Fruit fly (Drosophila melanogaster) whole organism, pupa: ENCODE data around the gene Pgant2.
"Not testable (repeated sequence)": the region's sequence is repeated elsewhere in the genome, so short reads cannot be mapped to it uniquely, and the experiment has no call there.

Experiments used
- CG10348 ChIP-seq: fragments of 200-800 bp; sonication (Bioruptor generic); IDR thresholded peaks from 2 replicates; pipeline ENCODE4 v1.3.6; 2022; ENCODE audit warnings: missing biosample characterization, missing genetic modification characterization
- CG12605 ChIP-seq: fragments of 200-800 bp; sonication (Bioruptor generic); IDR thresholded peaks from 2 replicates; pipeline ENCODE4 v1.3.6; 2022; ENCODE audit warnings: missing biosample characterization, missing genetic modification characterization
- CG13204 ChIP-seq: fragments of 200-800 bp; sonication (Bioruptor generic); optimal IDR thresholded peaks from 2 replicates; lab custom pipeline; 2018; ENCODE audit warnings: missing biosample characterization, mild to moderate bottlenecking, missing genetic modification characterization, moderate library complexity
- CG14655 ChIP-seq: fragments of 200-800 bp; sonication (Bioruptor generic); optimal IDR thresholded peaks from 3 replicates; lab custom pipeline; 2017; ENCODE audit warnings: mild to moderate bottlenecking, missing biosample characterization, missing genetic modification reagents, missing genetic modification characterization
- CG15710 ChIP-seq: fragments of 200-800 bp; sonication (Bioruptor generic); optimal IDR thresholded peaks from 2 replicates; lab custom pipeline; 2018; ENCODE audit warnings: missing biosample characterization, mild to moderate bottlenecking, missing genetic modification characterization, moderate library complexity
- CG17806 ChIP-seq: fragments of 200-800 bp; sonication (Bioruptor generic); optimal IDR thresholded peaks from 2 replicates; lab custom pipeline; 2018; ENCODE audit warnings: missing biosample characterization, mild to moderate bottlenecking, missing genetic modification characterization, moderate library complexity
- CG32121 ChIP-seq: fragments of 200-800 bp; sonication (Bioruptor generic); IDR thresholded peaks from 2 replicates; pipeline ENCODE4 v1.3.6; 2022; ENCODE audit warnings: missing biosample characterization, missing genetic modification characterization
- CG34367 ChIP-seq: fragments of 200-800 bp; sonication (Bioruptor generic); optimal IDR thresholded peaks from 2 replicates; lab custom pipeline; 2018; ENCODE audit warnings: missing biosample characterization, mild to moderate bottlenecking, missing genetic modification characterization
- CG4496 ChIP-seq: fragments of 200-800 bp; sonication (Bioruptor generic); IDR thresholded peaks from 3 replicates; pipeline ENCODE4 v1.3.6; 2022; ENCODE audit warnings: missing biosample characterization, missing genetic modification characterization
- CG8159 ChIP-seq: fragments of 200-800 bp; sonication (Bioruptor generic); optimal IDR thresholded peaks from 3 replicates; lab custom pipeline; 2018; ENCODE audit warnings: missing biosample characterization, mild to moderate bottlenecking, missing genetic modification characterization, moderate library complexity
- CG8301 ChIP-seq: fragments of 200-800 bp; sonication (Bioruptor generic); optimal IDR thresholded peaks from 2 replicates; lab custom pipeline; 2018; ENCODE audit warnings: missing biosample characterization, mild to moderate bottlenecking, missing genetic modification characterization
- CG9948 ChIP-seq: fragments of 200-800 bp; sonication (Bioruptor generic); optimal IDR thresholded peaks from 2 replicates; lab custom pipeline; 2018; ENCODE audit warnings: missing biosample characterization, mild to moderate bottlenecking, missing genetic modification characterization, moderate library complexity
- D1 ChIP-seq: fragments of 200-800 bp; sonication (Bioruptor generic); optimal IDR thresholded peaks from 2 replicates; lab custom pipeline; 2018; ENCODE audit warnings: missing biosample characterization, mild to moderate bottlenecking, missing genetic modification characterization, moderate library complexity
- EcR ChIP-seq: fragments of 200-800 bp; sonication (Bioruptor generic); optimal IDR thresholded peaks from 3 replicates; lab custom pipeline; 2019; ENCODE audit warnings: missing biosample characterization, missing genetic modification characterization, mild to moderate bottlenecking, moderate library complexity, missing genetic modification reagents
- Ets98B ChIP-seq: fragments of 200-800 bp; sonication (Bioruptor generic); IDR thresholded peaks from 2 replicates; pipeline ENCODE4 v1.3.6; 2022; ENCODE audit warnings: missing biosample characterization, missing genetic modification characterization
- Pif1A ChIP-seq: fragments of 200-800 bp; sonication (Bioruptor generic); optimal IDR thresholded peaks from 3 replicates; lab custom pipeline; 2016; ENCODE audit warnings: missing biosample characterization, missing genetic modification characterization
- Pif1B ChIP-seq: fragments of 200-800 bp; sonication (Bioruptor generic); optimal IDR thresholded peaks from 3 replicates; lab custom pipeline; 2016; ENCODE audit warnings: missing biosample characterization, missing genetic modification characterization
- Snoo ChIP-seq: fragments of 200-800 bp; sonication (Bioruptor generic); optimal IDR thresholded peaks from 3 replicates; lab custom pipeline; 2017; ENCODE audit warnings: missing biosample characterization, mild to moderate bottlenecking, missing genetic modification characterization, inconsistent platforms
- fd96Ca ChIP-seq: fragments of 200-800 bp; sonication (Bioruptor generic); IDR thresholded peaks from 3 replicates; pipeline ENCODE4 v1.3.6; 2022; ENCODE audit warnings: missing biosample characterization, missing genetic modification characterization
- gl ChIP-seq: fragments of 200-800 bp; sonication (Bioruptor generic); optimal IDR thresholded peaks from 2 replicates; lab custom pipeline; 2018; ENCODE audit warnings: missing biosample characterization, mild to moderate bottlenecking, missing genetic modification characterization
- rn ChIP-seq: fragments of 200-800 bp; sonication (Bioruptor generic); IDR thresholded peaks from 2 replicates; pipeline ENCODE4 v1.3.6; 2022; ENCODE audit warnings: missing biosample characterization, missing genetic modification characterization

Pgant2 gene

DNA sequence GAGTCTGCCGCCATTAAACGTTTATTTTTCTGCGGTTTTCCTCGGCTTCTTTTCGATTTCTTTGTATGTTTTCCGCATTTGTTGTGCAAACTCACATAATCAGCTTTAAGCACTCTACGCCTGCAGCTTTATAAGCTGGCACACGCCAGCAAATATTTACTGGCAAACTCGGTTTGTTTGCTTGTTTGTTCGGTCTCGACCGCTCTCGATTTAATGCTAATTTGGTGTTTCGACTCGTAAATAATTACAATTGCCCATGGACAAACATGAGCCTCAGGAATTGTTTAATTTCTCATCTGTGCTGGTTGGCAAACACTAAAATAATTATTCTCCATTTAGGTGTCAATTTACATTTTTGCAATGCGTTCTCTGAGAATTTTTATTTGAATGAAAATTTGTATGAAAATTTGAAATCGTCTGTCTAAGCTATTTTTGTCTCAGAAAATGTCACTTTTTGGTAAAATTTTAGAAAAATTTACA, 28.9 kb downstream of the Pgant2 start, which contains the start of gene CG34175:
Gene CG34175 (plus strand): TSS at position 430 of the 480 bp plus-strand sequence.
- no peak for TF ChIP-seq rn (GFP tag; lab: Robert Waterston, UW)
- TF ChIP-seq CG10348 (GFP tag; lab: Robert Waterston, UW): no peak
- TF ChIP-seq EcR (GFP tag; lab: Kevin White, UChicago): no peak
- TF ChIP-seq Snoo (tag; lab: Kevin White, UChicago): no peak
- TF ChIP-seq CG9948 (tag; lab: Kevin White, UChicago): no peak
- TF ChIP-seq Pif1A (GFP tag; lab: Kevin White, UChicago): no peak
- no peak for TF ChIP-seq D1 (tag; lab: Kevin White, UChicago)
- TF ChIP-seq CG4496 (GFP tag; lab: Robert Waterston, UW): no peak
- TF ChIP-seq CG15710 (tag; lab: Kevin White, UChicago): no peak
- TF ChIP-seq CG32121 (GFP tag; lab: Robert Waterston, UW): no peak
- TF ChIP-seq CG8301: no peak
- no peak for TF ChIP-seq CG34367 (tag; lab: Kevin White, UChicago)
- TF ChIP-seq CG14655: no peak
- no peak for TF ChIP-seq Ets98B (GFP tag; lab: Robert Waterston, UW)
- no peak for TF ChIP-seq Pif1B (GFP tag; lab: Kevin White, UChicago)
- no peak for TF ChIP-seq fd96Ca
- no peak for TF ChIP-seq CG8159 (tag; lab: Kevin White, UChicago)
- no peak for TF ChIP-seq CG12605
- no peak for TF ChIP-seq CG13204 (GFP tag; lab: Kevin White, UChicago)
- no peak for TF ChIP-seq gl (tag; lab: Kevin White, UChicago)

DNA sequence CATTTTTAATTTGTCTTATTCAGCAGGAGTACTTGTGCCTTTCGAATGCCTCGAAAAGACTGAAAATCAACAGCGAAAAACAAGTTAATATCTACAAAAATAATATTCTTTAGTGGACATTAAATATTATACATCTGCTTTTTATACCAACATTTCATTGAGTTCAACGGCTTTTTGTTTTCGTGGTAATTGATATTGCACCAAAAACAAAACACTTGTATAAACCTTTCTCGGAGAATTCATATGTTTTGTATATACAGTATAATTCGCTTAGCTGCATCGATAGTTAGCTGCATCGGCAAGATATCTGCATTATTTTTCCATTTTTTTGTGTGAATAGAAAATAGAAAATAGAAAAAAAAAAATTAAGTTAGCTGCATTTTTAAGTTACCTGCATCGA, 38.1 kb downstream of the Pgant2 start, which contains the start of gene CG42460:
Gene CG42460 (minus strand): TSS at position 101 of the 400 bp plus-strand sequence.
- TF ChIP-seq CG4496 (GFP tag; lab: Robert Waterston, UW); Ets98B (GFP tag; lab: Robert Waterston, UW); CG14655: not testable (repeated sequence)

DNA sequence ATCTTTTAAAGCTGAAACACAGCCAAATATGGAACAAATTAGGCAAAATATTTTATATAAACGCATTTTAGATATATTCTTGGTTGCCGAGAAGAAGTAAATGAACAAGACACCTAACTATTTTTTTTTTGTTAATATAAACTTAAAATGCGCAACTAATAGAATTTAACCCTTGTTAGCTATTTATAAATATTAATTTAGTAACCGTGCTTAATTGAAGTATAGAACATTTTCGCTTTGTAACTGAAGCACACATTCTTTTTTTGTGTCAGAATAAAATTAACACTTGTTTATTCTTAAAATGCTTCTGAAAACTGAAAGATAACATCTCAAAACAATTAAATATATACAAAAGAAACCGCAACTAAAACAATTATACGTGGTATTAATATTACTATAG, 38.9 kb downstream of the Pgant2 start, which contains the start of gene Sfp23F:
Gene Sfp23F (minus strand): TSS at position 101 of the 400 bp plus-strand sequence.
- TF ChIP-seq CG12605 (no peak), CG15710 (tag; lab: Kevin White, UChicago) (no peak), CG4496 (GFP tag; lab: Robert Waterston, UW) (no peak), D1 (tag; lab: Kevin White, UChicago) (no peak), Ets98B (GFP tag; lab: Robert Waterston, UW) (no peak), CG17806 (no peak), fd96Ca (no peak), CG9948 (tag; lab: Kevin White, UChicago) (no peak)

DNA sequence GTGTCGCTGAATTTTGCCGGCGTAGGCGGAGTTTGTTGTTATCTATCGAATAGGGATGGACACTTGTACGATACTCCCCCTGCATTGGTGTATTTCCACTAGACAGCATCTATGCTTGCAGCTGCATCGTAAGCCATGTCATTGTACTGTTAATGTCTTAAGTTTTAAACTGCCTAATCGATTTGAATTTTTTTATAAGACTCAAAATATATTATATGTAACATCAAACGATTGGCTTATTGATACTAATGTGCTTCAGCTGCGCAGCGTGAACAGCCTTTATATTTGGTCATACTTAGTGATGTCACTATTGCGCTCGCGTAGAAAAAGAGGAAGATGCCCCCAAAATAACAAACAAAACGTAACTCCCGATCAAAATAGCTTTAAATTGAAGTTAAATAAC, 49.8 kb downstream of the Pgant2 start, which contains the start of the genes CG9662 and Ptpa:
Gene CG9662 (minus strand): TSS at position 54 of the 403 bp plus-strand sequence.
Gene Ptpa (plus strand): TSS at position 319 of the 403 bp plus-strand sequence.
- TF ChIP-seq rn (GFP tag; lab: Robert Waterston, UW): peak; percentile 62
- peak; percentile 56; the same call in 1 of the 2 replicates for TF ChIP-seq CG32121 (GFP tag; lab: Robert Waterston, UW)
- TF ChIP-seq CG10348 (GFP tag; lab: Robert Waterston, UW): 0 out of 2 replicates have a peak, but pooled peaks have one; percentile 14
- no peak for TF ChIP-seq EcR (GFP tag; lab: Kevin White, UChicago)
- peak; percentile 35 for TF ChIP-seq CG34367 (tag; lab: Kevin White, UChicago)
- TF ChIP-seq fd96Ca: peak; percentile 76
- peak; percentile 54 for TF ChIP-seq Pif1A (GFP tag; lab: Kevin White, UChicago)
- TF ChIP-seq CG17806: peak; percentile 59
- peak; percentile 65 for TF ChIP-seq CG14655
- no peak for TF ChIP-seq Pif1B (GFP tag; lab: Kevin White, UChicago)
- TF ChIP-seq Snoo (tag; lab: Kevin White, UChicago): no peak
- TF ChIP-seq CG9948 (tag; lab: Kevin White, UChicago): peak; percentile 62
- TF ChIP-seq CG12605: no peak
- TF ChIP-seq CG8159 (tag; lab: Kevin White, UChicago): peak; percentile 67
- TF ChIP-seq D1 (tag; lab: Kevin White, UChicago): no peak
- TF ChIP-seq CG15710 (tag; lab: Kevin White, UChicago): peak; percentile 61
- TF ChIP-seq CG13204 (GFP tag; lab: Kevin White, UChicago): no peak
- peak; percentile 42 for TF ChIP-seq Ets98B (GFP tag; lab: Robert Waterston, UW)
- TF ChIP-seq CG4496 (GFP tag; lab: Robert Waterston, UW): peak; percentile 67
- peak; percentile 59 for TF ChIP-seq CG8301
- no peak for TF ChIP-seq gl (tag; lab: Kevin White, UChicago)

DNA sequence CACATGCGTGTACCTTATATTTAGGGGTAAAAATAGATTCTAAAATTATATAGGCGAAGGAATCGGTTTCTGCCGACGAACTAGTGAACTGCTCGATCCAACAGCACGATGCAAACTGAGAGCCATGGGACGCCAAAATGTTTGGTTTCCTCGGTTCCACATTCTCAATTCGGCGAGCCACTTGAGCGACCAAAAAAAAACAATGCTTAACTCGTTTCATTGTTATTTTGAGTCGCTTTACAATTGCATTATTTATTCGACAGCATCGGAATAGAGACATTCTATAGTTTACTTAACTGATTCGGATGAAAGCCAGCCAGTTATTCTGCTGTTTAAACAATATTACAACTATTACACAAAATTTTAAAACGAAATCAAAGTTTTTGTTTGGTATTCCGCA, 50.9 kb downstream of the Pgant2 start, which contains the start of gene CG15412:
Gene CG15412 (minus strand): TSS at position 101 of the 400 bp plus-strand sequence.
- TF ChIP-seq rn (GFP tag; lab: Robert Waterston, UW) (no peak), CG4496 (GFP tag; lab: Robert Waterston, UW) (no peak), CG17806 (no peak), CG14655 (no peak), CG10348 (GFP tag; lab: Robert Waterston, UW) (no peak), fd96Ca (no peak), CG8159 (tag; lab: Kevin White, UChicago) (no peak), CG32121 (GFP tag; lab: Robert Waterston, UW) (no peak), EcR (GFP tag; lab: Kevin White, UChicago) (no peak), CG9948 (tag; lab: Kevin White, UChicago) (no peak), gl (tag; lab: Kevin White, UChicago) (no peak), CG12605 (no peak), CG15710 (tag; lab: Kevin White, UChicago) (no peak), CG13204 (GFP tag; lab: Kevin White, UChicago) (no peak), CG34367 (tag; lab: Kevin White, UChicago) (no peak)
